Worm (Caenorhabditis elegans) whole organism, L1 larva: Measurements from ENCODE around the gene F19B10.3.

Experiments
- C04F5.9 ChIP-seq: sonication (generic microtip); optimal IDR thresholded peaks from 2 replicates; lab custom pipeline; 2016; ENCODE audit warnings: missing genetic modification characterization, missing compliant biosample characterization
- Y116A8C.19 ChIP-seq: sonication (generic microtip); optimal IDR thresholded peaks from 2 replicates; lab custom pipeline; 2016; ENCODE audit warnings: missing compliant biosample characterization, missing genetic modification characterization, borderline replicate concordance
- ceh-63 ChIP-seq: fragments of 200-800 bp; sonication (Bioruptor generic); optimal IDR thresholded peaks from 2 replicates; lab custom pipeline; 2018; ENCODE audit warnings: mild to moderate bottlenecking, missing genetic modification characterization, missing compliant biosample characterization
- dsc-1 ChIP-seq: sonication (generic microtip); optimal IDR thresholded peaks from 2 replicates; lab custom pipeline; 2016; ENCODE audit warnings: mild to moderate bottlenecking, missing genetic modification characterization, missing compliant biosample characterization
- fkh-8 ChIP-seq: sonication (generic microtip); optimal IDR thresholded peaks from 2 replicates; lab custom pipeline; 2016; ENCODE audit warnings: mild to moderate bottlenecking, missing genetic modification characterization, missing compliant biosample characterization
- nhr-85 ChIP-seq: sonication (generic microtip); peaks from one replicate; lab custom pipeline; 2016; ENCODE audit warnings: missing genetic modification characterization, inconsistent platforms, missing compliant biosample characterization
- tbx-2 ChIP-seq: sonication (generic microtip); optimal IDR thresholded peaks from 2 replicates; lab custom pipeline; 2016; ENCODE audit warnings: missing genetic modification characterization, missing compliant biosample characterization
- unc-30 ChIP-seq: sonication (generic microtip); optimal IDR thresholded peaks from 2 replicates; lab custom pipeline; 2017; ENCODE audit warnings: missing biosample characterization, missing genetic modification characterization

F19B10.3 gene

DNA sequence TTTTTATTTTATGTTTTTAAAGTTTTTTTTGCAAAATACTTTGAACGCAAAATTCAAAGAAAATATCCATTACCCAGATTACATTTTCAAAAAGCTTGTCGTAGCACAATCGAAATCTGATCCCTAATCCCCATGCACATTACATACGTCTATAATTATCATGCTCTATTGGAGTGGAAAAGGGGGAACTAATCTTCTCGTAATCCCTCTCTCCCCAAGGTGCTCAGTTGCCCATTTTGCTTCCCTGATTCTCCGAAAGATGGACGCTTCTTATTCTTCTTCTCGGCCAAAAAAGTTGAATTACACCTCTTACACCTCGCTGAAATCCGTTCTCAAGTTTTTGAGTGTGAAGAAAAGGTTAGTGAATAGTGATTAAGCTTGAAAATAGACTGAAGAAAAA, 46.5 kb downstream of the F19B10.3 start, which contains the start of gene fbxc-53:
Gene fbxc-53 (plus strand): TSS at position 245 of the 400 bp plus-strand sequence.
- TF ChIP-seq unc-30 (tag; lab: Kevin White, UChicago) = no peak
- TF ChIP-seq fkh-8 (tag; lab: Kevin White, UChicago) = peak; percentile 45
- no peak for TF ChIP-seq ceh-63 (GFP tag; lab: Kevin White, UChicago)
- TF ChIP-seq tbx-2 = no peak
- TF ChIP-seq dsc-1 (tag; lab: Kevin White, UChicago) = peak; percentile 77

ce11 chrII:3714595-3714994, 50.0 kb downstream of the F19B10.3 start, which contains the start of gene srh-100:
srh-100 (minus strand) TSS chrII:3714695.
- TF ChIP-seq Y116A8C.19 (tag; lab: Kevin White, UChicago) = no peak
- no peak for TF ChIP-seq nhr-85
- no peak for TF ChIP-seq C04F5.9 (tag; lab: Kevin White, UChicago)
- TF ChIP-seq dsc-1 (tag; lab: Kevin White, UChicago) = no peak
